Worm (Caenorhabditis elegans) whole organism, L2 larva: ENCODE results near the gene Y81G3A.1.

ENCODE experiments used
- C34F6.9 ChIP-seq: fragments of 150-350 bp; optimal IDR thresholded peaks from 2 replicates; lab custom pipeline; 2014; ENCODE audit warnings: missing biosample characterization, missing genetic modification characterization
- F13H6.1 ChIP-seq: sonication (generic microtip); optimal IDR thresholded peaks from 2 replicates; lab custom pipeline; 2016; ENCODE audit warnings: missing genetic modification characterization, missing compliant biosample characterization
- Y55F3AM.14 ChIP-seq: fragments of 200-800 bp; sonication (Bioruptor generic); optimal IDR thresholded peaks from 2 replicates; lab custom pipeline; 2018; ENCODE audit warnings: mild to moderate bottlenecking, missing genetic modification characterization, missing compliant biosample characterization
- ceh-82 ChIP-seq: fragments of 150-350 bp; optimal IDR thresholded peaks from 2 replicates; lab custom pipeline; 2014; ENCODE audit warnings: missing biosample characterization, missing genetic modification characterization
- crh-2 ChIP-seq: sonication (generic microtip); optimal IDR thresholded peaks from 2 replicates; lab custom pipeline; 2017; ENCODE audit warnings: missing biosample characterization, missing genetic modification characterization
- dmd-4 ChIP-seq: sonication (generic microtip); optimal IDR thresholded peaks from 2 replicates; lab custom pipeline; 2017; ENCODE audit warnings: missing biosample characterization, missing genetic modification characterization
- egl-27 ChIP-seq: sonication (generic microtip); optimal IDR thresholded peaks from 3 replicates; lab custom pipeline; 2017; ENCODE audit warnings: missing biosample characterization, missing genetic modification reagents, missing genetic modification characterization
- elt-3 ChIP-seq: sonication (generic microtip); optimal IDR thresholded peaks from 2 replicates; lab custom pipeline; 2017; ENCODE audit warnings: missing biosample characterization, missing genetic modification characterization
- fos-1 ChIP-seq: fragments of 150-350 bp; optimal IDR thresholded peaks from 2 replicates; lab custom pipeline; 2014; ENCODE audit warnings: missing biosample characterization, missing genetic modification characterization
- gmeb-1 ChIP-seq: fragments of 150-350 bp; optimal IDR thresholded peaks from 2 replicates; lab custom pipeline; 2014; ENCODE audit warnings: missing biosample characterization, missing genetic modification characterization
- lin-13 ChIP-seq: fragments of 150-350 bp; optimal IDR thresholded peaks from 2 replicates; lab custom pipeline; 2014; ENCODE audit warnings: missing biosample characterization, missing genetic modification reagents, missing genetic modification characterization
- lsy-2 ChIP-seq, 2 experiments: fragments of 150-350 bp in 1 of 2; sonication (generic microtip) in 1 of 2; optimal IDR thresholded peaks; 2 replicates each; lab custom pipeline; 2014 to 2017; ENCODE audit warnings: missing biosample characterization in 2 of 2, missing genetic modification characterization in 2 of 2
- mab-5 ChIP-seq: fragments of 150-350 bp; optimal IDR thresholded peaks from 2 replicates; lab custom pipeline; 2014; ENCODE audit warnings: missing biosample characterization, missing genetic modification characterization
- mdl-1 ChIP-seq, 2 experiments: fragments of 150-350 bp in 1 of 2; sonication (generic microtip) in 1 of 2; optimal IDR thresholded peaks; 2 replicates each; lab custom pipeline; 2017; ENCODE audit warnings: missing biosample characterization in 2 of 2, missing genetic modification characterization in 2 of 2
- nhr-11 ChIP-seq: fragments of 150-350 bp; optimal IDR thresholded peaks from 2 replicates; lab custom pipeline; 2014; ENCODE audit warnings: missing biosample characterization, missing genetic modification characterization
- nhr-12 ChIP-seq: fragments of 150-350 bp; optimal IDR thresholded peaks from 2 replicates; lab custom pipeline; 2014; ENCODE audit warnings: missing biosample characterization, missing genetic modification characterization
- nhr-129 ChIP-seq: fragments of 150-350 bp; optimal IDR thresholded peaks from 2 replicates; lab custom pipeline; 2014; ENCODE audit warnings: missing biosample characterization, missing genetic modification characterization
- nhr-23 ChIP-seq: fragments of 150-350 bp; optimal IDR thresholded peaks from 2 replicates; lab custom pipeline; 2014; ENCODE audit warnings: missing biosample characterization, missing genetic modification reagents, missing genetic modification characterization
- nhr-6 ChIP-seq: fragments of 150-350 bp; optimal IDR thresholded peaks from 2 replicates; lab custom pipeline; 2014; ENCODE audit warnings: missing biosample characterization, missing genetic modification characterization
- nhr-77 ChIP-seq: fragments of 150-350 bp; optimal IDR thresholded peaks from 2 replicates; lab custom pipeline; 2014; ENCODE audit warnings: missing biosample characterization, missing genetic modification characterization
- peb-1 ChIP-seq: fragments of 150-350 bp; optimal IDR thresholded peaks from 2 replicates; lab custom pipeline; 2014; ENCODE audit warnings: missing biosample characterization, missing genetic modification characterization
- sem-4 ChIP-seq: fragments of 150-350 bp; optimal IDR thresholded peaks from 2 replicates; lab custom pipeline; 2014; ENCODE audit warnings: missing biosample characterization, missing genetic modification reagents, missing genetic modification characterization
- skn-1 ChIP-seq: sonication (generic microtip); optimal IDR thresholded peaks from 2 replicates; lab custom pipeline; 2017; ENCODE audit warnings: missing biosample characterization, missing genetic modification characterization
- sma-3 ChIP-seq: sonication (generic microtip); optimal IDR thresholded peaks from 2 replicates; lab custom pipeline; 2016; ENCODE audit warnings: missing genetic modification reagents, missing genetic modification characterization, missing compliant biosample characterization
- sma-9 ChIP-seq, 2 experiments: fragments of 150-350 bp in 1 of 2; sonication (generic microtip) in 1 of 2; optimal IDR thresholded peaks; 2 replicates each; lab custom pipeline; 2014 to 2016; ENCODE audit warnings: missing genetic modification characterization in 2 of 2, mild to moderate bottlenecking in 1 of 2, missing biosample characterization in 1 of 2, missing compliant biosample characterization in 1 of 2, missing genetic modification reagents in 1 of 2, moderate library complexity in 1 of 2
- unc-55 ChIP-seq: fragments of 150-350 bp; sonication (generic microtip); optimal IDR thresholded peaks from 3 replicates; lab custom pipeline; 2014; ENCODE audit warnings: missing biosample characterization, missing genetic modification reagents, missing genetic modification characterization
- ztf-1 ChIP-seq: fragments of 200-800 bp; sonication (Bioruptor generic); conservative IDR thresholded peaks from 2 replicates; pipeline ENCODE4 v1.3.6; 2022; ENCODE audit warnings: missing genetic modification characterization, missing compliant biosample characterization
- ztf-11 ChIP-seq: sonication (generic microtip); optimal IDR thresholded peaks from 2 replicates; lab custom pipeline; 2017; ENCODE audit warnings: missing biosample characterization, missing genetic modification characterization
- ztf-4 ChIP-seq: fragments of 150-350 bp; optimal IDR thresholded peaks from 2 replicates; lab custom pipeline; 2014; ENCODE audit warnings: missing biosample characterization, missing genetic modification characterization

The Y81G3A.1 gene

DNA sequence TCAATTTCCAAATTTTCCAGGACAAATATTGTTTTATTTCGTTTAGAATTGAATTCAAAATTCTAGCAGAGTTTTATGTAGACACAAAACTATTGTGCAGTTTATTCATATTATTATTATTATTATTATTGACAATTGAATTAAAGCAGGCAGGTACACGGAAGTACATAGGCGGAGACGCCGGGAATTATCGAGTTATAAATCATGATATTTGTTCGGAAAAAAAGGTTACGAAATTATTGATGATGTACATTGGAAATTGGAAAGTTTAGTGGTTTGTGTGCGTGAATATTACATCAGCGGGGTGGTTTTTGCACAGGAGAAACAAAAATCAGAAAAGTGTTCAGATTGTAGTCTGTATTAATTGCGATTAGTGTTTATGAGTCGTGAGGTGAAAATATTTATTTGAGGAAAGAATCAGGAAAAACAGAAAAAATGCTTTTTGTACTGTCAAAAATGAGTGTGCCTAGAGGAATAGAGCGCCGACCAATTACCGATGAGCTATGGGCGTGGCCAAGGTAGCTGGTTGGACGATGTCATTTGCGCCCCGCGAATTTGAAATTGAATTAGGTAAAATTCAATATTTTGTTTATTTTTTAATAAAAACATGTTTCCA, 7.3 kb downstream of the Y81G3A.1 start:
- TF ChIP-seq peb-1 (tag; lab: Kevin White, UChicago) (no peak), fos-1 (tag; lab: Kevin White, UChicago) (peak; percentile 48), sma-9 (GFP tag; optimal IDR thresholded peaks at IDR 0.05; lab: Kevin White, UChicago) (peak; percentile 26), sma-9 (tag; optimal IDR thresholded peaks at IDR 0.05; lab: Kevin White, UChicago) (no peak)

DNA sequence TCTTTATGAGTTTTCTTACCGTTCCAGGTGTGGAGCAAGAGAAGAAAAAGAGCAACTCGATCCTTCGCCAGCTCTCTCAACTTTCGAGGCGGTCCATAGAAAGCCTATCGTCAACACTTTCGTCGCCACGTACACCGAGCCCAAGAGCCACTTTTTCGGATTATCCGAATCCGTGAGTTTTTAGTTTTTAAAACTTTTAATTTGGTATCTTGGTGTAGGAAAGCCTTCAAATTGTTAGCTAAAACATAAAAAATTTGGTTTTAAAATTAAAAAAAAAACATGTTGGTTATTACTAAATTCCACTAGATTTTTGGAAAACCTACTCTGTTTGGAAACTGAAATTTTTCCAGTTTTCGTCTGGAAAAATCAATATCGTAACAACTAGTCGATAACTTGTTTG, 10.0 kb downstream of the Y81G3A.1 start:
- TF ChIP-seq elt-3 (tag; lab: Kevin White, UChicago) (no peak), sem-4 (tag; lab: Kevin White, UChicago) (no peak), lsy-2 (tag; optimal IDR thresholded peaks at IDR 0.05; lab: Kevin White, UChicago) (no peak)

DNA sequence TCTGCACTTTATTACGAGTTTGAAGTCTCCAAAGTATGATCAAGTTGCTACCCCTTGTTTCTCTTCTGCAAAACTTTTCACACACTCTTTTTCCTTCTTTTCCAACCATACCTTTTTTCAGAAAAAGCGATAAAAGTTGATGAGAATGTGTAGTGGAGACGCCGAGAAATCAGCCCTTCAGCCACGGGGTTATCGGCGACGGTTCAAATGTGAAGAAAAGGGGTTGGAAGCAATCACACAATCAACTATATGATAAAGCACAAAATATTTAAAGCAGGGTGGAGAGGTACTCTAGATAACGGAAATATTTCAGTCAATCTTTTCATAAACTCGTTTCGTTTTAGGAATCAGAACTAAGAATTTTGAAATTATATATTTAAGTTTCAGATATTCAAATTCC, 10.6 kb downstream of the Y81G3A.1 start, which contains the start of gene F42G4.5:
F42G4.5 (plus strand) TSS at position 379 of the 400 bp plus-strand sequence.
- TF ChIP-seq sma-3 (GFP tag; lab: Kevin White, UChicago) (no peak), nhr-12 (tag; lab: Kevin White, UChicago) (no peak), nhr-23 (no peak), nhr-77 (tag; lab: Kevin White, UChicago) (no peak), fos-1 (tag; lab: Kevin White, UChicago) (peak; percentile 79), nhr-11 (tag; lab: Kevin White, UChicago) (no peak), sma-9 (GFP tag; optimal IDR thresholded peaks at IDR 0.05; lab: Kevin White, UChicago) (peak; percentile 1), sma-9 (tag; optimal IDR thresholded peaks at IDR 0.05; lab: Kevin White, UChicago) (no peak), gmeb-1 (tag; lab: Kevin White, UChicago) (no peak)

ce11 chrII:13066777-13067290, 16.9 kb downstream of the Y81G3A.1 start:
- TF ChIP-seq ztf-1 (no peak), lsy-2 (tag; optimal IDR thresholded peaks at IDR 0.05; lab: Kevin White, UChicago) (peak in 1 of 2 experiments; percentile 12), nhr-129 (tag; lab: Kevin White, UChicago) (peak; percentile 28), sma-9 (GFP tag; optimal IDR thresholded peaks at IDR 0.05; lab: Kevin White, UChicago) (peak; percentile 3), sma-9 (tag; optimal IDR thresholded peaks at IDR 0.05; lab: Kevin White, UChicago) (no peak), dmd-4 (tag; lab: Kevin White, UChicago) (no peak), skn-1 (tag; lab: Kevin White, UChicago) (no peak), F13H6.1 (tag; lab: Kevin White, UChicago) (peak; percentile 37), sma-3 (GFP tag; lab: Kevin White, UChicago) (no peak), unc-55 (GFP tag; lab: Kevin White, UChicago) (peak; percentile 6)

DNA sequence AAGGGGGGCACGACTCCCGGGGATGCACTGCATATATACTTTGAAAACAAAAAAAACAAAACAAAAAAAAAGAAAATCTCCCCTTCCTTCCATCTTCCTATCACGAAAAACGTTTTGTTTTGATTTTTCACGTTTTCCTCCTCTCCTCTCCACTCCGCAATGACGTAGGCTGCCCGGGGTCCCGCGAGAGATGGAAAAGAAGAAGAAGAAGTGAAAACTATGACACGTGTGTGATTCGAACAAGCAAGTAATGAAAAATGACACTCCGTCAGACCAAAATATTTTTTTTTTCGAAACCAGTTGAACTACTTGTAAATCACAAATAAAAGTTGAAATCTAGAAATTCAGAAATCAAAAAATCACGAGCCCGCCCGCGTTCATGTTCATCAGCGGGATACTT, 18.5 kb downstream of the Y81G3A.1 start:
- TF ChIP-seq Y55F3AM.14 (GFP tag; lab: Kevin White, UChicago) (peak; percentile 12), lsy-2 (tag; optimal IDR thresholded peaks at IDR 0.05; lab: Kevin White, UChicago) (peak in 1 of 2 experiments; percentile 37), lin-13 (GFP tag; lab: Kevin White, UChicago) (no peak), ztf-1 (no peak), nhr-129 (tag; lab: Kevin White, UChicago) (peak; percentile 33), F13H6.1 (tag; lab: Kevin White, UChicago) (peak; percentile 10), C34F6.9 (peak; percentile 5), ceh-82 (tag; lab: Kevin White, UChicago) (no peak), ztf-4 (tag; lab: Kevin White, UChicago) (no peak), mdl-1 (tag; optimal IDR thresholded peaks at IDR 0.05; lab: Kevin White, UChicago) (peak in 1 of 2 experiments; percentile 67), crh-2 (tag; lab: Kevin White, UChicago) (peak; percentile 23), nhr-6 (tag; lab: Kevin White, UChicago) (no peak), gmeb-1 (tag; lab: Kevin White, UChicago) (no peak), sma-9 (GFP tag; optimal IDR thresholded peaks at IDR 0.05; lab: Kevin White, UChicago) (peak; percentile 23), sma-9 (tag; optimal IDR thresholded peaks at IDR 0.05; lab: Kevin White, UChicago) (no peak), egl-27 (tag; lab: Kevin White, UChicago) (no peak), mab-5 (tag; lab: Kevin White, UChicago) (peak; percentile 35), ztf-11 (no peak), sem-4 (tag; lab: Kevin White, UChicago) (no peak)
